Fruit fly (Drosophila melanogaster) whole organism, adult: ENCODE data around the gene CG9391.

Source experiments
- CG7045 ChIP-seq: fragments of 200-800 bp; sonication (Bioruptor generic); optimal IDR thresholded peaks from 2 replicates; lab custom pipeline; 2017; ENCODE audit warnings: missing biosample characterization, mild to moderate bottlenecking, missing genetic modification characterization
- CG7101 ChIP-seq: fragments of 200-800 bp; sonication (Bioruptor generic); optimal IDR thresholded peaks from 2 replicates; lab custom pipeline; 2018; ENCODE audit warnings: missing biosample characterization, mild to moderate bottlenecking, missing genetic modification characterization, moderate library complexity
- Mnt ChIP-seq: fragments of 200-800 bp; sonication (Bioruptor generic); optimal IDR thresholded peaks from 2 replicates; lab custom pipeline; 2016; ENCODE audit warnings: missing biosample characterization, mild to moderate bottlenecking, missing genetic modification characterization
- bab1 ChIP-seq: fragments of 200-800 bp; sonication (Bioruptor generic); optimal IDR thresholded peaks from 3 replicates; lab custom pipeline; 2019; ENCODE audit warnings: missing biosample characterization, mild to moderate bottlenecking, missing genetic modification characterization, moderate library complexity
- cic ChIP-seq: fragments of 200-800 bp; sonication (Bioruptor generic); optimal IDR thresholded peaks from 2 replicates; lab custom pipeline; 2017; ENCODE audit warnings: missing biosample characterization, mild to moderate bottlenecking, missing genetic modification characterization, moderate library complexity
- kay ChIP-seq: fragments of 200-800 bp; sonication (Bioruptor generic); peaks from one replicate; lab custom pipeline; 2016; ENCODE audit warnings: missing biosample characterization, missing genetic modification characterization, borderline replicate concordance
- pad ChIP-seq: fragments of 200-800 bp; sonication (Bioruptor generic); optimal IDR thresholded peaks from 3 replicates; lab custom pipeline; 2017; ENCODE audit warnings: missing biosample characterization, missing genetic modification characterization, mild to moderate bottlenecking, moderate library complexity, missing genetic modification reagents
- toe ChIP-seq: fragments of 200-800 bp; sonication (Bioruptor generic); optimal IDR thresholded peaks from 2 replicates; lab custom pipeline; 2016; ENCODE audit warnings: missing biosample characterization, missing genetic modification characterization

dm6 chr3L:21253761-21254523 is 14.2 kb downstream of the CG9391 start:
- no peak for TF ChIP-seq toe (GFP tag; lab: Kevin White, UChicago)
- TF ChIP-seq Mnt (GFP tag; lab: Kevin White, UChicago), result no peak
- TF ChIP-seq kay, result no peak
- TF ChIP-seq pad (GFP tag; lab: Kevin White, UChicago), result no peak
- TF ChIP-seq CG7045 (GFP tag; lab: Kevin White, UChicago), result no peak
- TF ChIP-seq cic (GFP tag; lab: Kevin White, UChicago), result no peak
- TF ChIP-seq CG7101 (tag; lab: Kevin White, UChicago), result no peak
- no peak for TF ChIP-seq bab1 (GFP tag; lab: Kevin White, UChicago)
